Fruit fly (Drosophila melanogaster) whole organism, pupa: ENCODE measurements around the gene CG14439.
A peak's percentile ranks its signal among the peaks of the same experiment; 100 is the strongest.

Source experiments
- CG10348 ChIP-seq: fragments of 200-800 bp; sonication (Bioruptor generic); IDR thresholded peaks from 2 replicates; pipeline ENCODE4 v1.3.6; 2022; ENCODE audit warnings: missing biosample characterization, missing genetic modification characterization
- CG12605 ChIP-seq: fragments of 200-800 bp; sonication (Bioruptor generic); IDR thresholded peaks from 2 replicates; pipeline ENCODE4 v1.3.6; 2022; ENCODE audit warnings: missing biosample characterization, missing genetic modification characterization
- CG13204 ChIP-seq: fragments of 200-800 bp; sonication (Bioruptor generic); optimal IDR thresholded peaks from 2 replicates; lab custom pipeline; 2018; ENCODE audit warnings: missing biosample characterization, mild to moderate bottlenecking, missing genetic modification characterization, moderate library complexity
- CG14655 ChIP-seq: fragments of 200-800 bp; sonication (Bioruptor generic); optimal IDR thresholded peaks from 3 replicates; lab custom pipeline; 2017; ENCODE audit warnings: mild to moderate bottlenecking, missing biosample characterization, missing genetic modification reagents, missing genetic modification characterization
- CG15710 ChIP-seq: fragments of 200-800 bp; sonication (Bioruptor generic); optimal IDR thresholded peaks from 2 replicates; lab custom pipeline; 2018; ENCODE audit warnings: missing biosample characterization, mild to moderate bottlenecking, missing genetic modification characterization, moderate library complexity
- CG17806 ChIP-seq: fragments of 200-800 bp; sonication (Bioruptor generic); optimal IDR thresholded peaks from 2 replicates; lab custom pipeline; 2018; ENCODE audit warnings: missing biosample characterization, mild to moderate bottlenecking, missing genetic modification characterization, moderate library complexity
- CG32121 ChIP-seq: fragments of 200-800 bp; sonication (Bioruptor generic); IDR thresholded peaks from 2 replicates; pipeline ENCODE4 v1.3.6; 2022; ENCODE audit warnings: missing biosample characterization, missing genetic modification characterization
- CG34367 ChIP-seq: fragments of 200-800 bp; sonication (Bioruptor generic); optimal IDR thresholded peaks from 2 replicates; lab custom pipeline; 2018; ENCODE audit warnings: missing biosample characterization, mild to moderate bottlenecking, missing genetic modification characterization
- CG4496 ChIP-seq: fragments of 200-800 bp; sonication (Bioruptor generic); IDR thresholded peaks from 3 replicates; pipeline ENCODE4 v1.3.6; 2022; ENCODE audit warnings: missing biosample characterization, missing genetic modification characterization
- CG8159 ChIP-seq: fragments of 200-800 bp; sonication (Bioruptor generic); optimal IDR thresholded peaks from 3 replicates; lab custom pipeline; 2018; ENCODE audit warnings: missing biosample characterization, mild to moderate bottlenecking, missing genetic modification characterization, moderate library complexity
- CG8301 ChIP-seq: fragments of 200-800 bp; sonication (Bioruptor generic); optimal IDR thresholded peaks from 2 replicates; lab custom pipeline; 2018; ENCODE audit warnings: missing biosample characterization, mild to moderate bottlenecking, missing genetic modification characterization
- CG9948 ChIP-seq: fragments of 200-800 bp; sonication (Bioruptor generic); optimal IDR thresholded peaks from 2 replicates; lab custom pipeline; 2018; ENCODE audit warnings: missing biosample characterization, mild to moderate bottlenecking, missing genetic modification characterization, moderate library complexity
- D1 ChIP-seq: fragments of 200-800 bp; sonication (Bioruptor generic); optimal IDR thresholded peaks from 2 replicates; lab custom pipeline; 2018; ENCODE audit warnings: missing biosample characterization, mild to moderate bottlenecking, missing genetic modification characterization, moderate library complexity
- EcR ChIP-seq: fragments of 200-800 bp; sonication (Bioruptor generic); optimal IDR thresholded peaks from 3 replicates; lab custom pipeline; 2019; ENCODE audit warnings: missing biosample characterization, missing genetic modification characterization, mild to moderate bottlenecking, moderate library complexity, missing genetic modification reagents
- Ets98B ChIP-seq: fragments of 200-800 bp; sonication (Bioruptor generic); IDR thresholded peaks from 2 replicates; pipeline ENCODE4 v1.3.6; 2022; ENCODE audit warnings: missing biosample characterization, missing genetic modification characterization
- Pif1A ChIP-seq: fragments of 200-800 bp; sonication (Bioruptor generic); optimal IDR thresholded peaks from 3 replicates; lab custom pipeline; 2016; ENCODE audit warnings: missing biosample characterization, missing genetic modification characterization
- Pif1B ChIP-seq: fragments of 200-800 bp; sonication (Bioruptor generic); optimal IDR thresholded peaks from 3 replicates; lab custom pipeline; 2016; ENCODE audit warnings: missing biosample characterization, missing genetic modification characterization
- Snoo ChIP-seq: fragments of 200-800 bp; sonication (Bioruptor generic); optimal IDR thresholded peaks from 3 replicates; lab custom pipeline; 2017; ENCODE audit warnings: missing biosample characterization, mild to moderate bottlenecking, missing genetic modification characterization, inconsistent platforms
- fd96Ca ChIP-seq: fragments of 200-800 bp; sonication (Bioruptor generic); IDR thresholded peaks from 3 replicates; pipeline ENCODE4 v1.3.6; 2022; ENCODE audit warnings: missing biosample characterization, missing genetic modification characterization
- gl ChIP-seq: fragments of 200-800 bp; sonication (Bioruptor generic); optimal IDR thresholded peaks from 2 replicates; lab custom pipeline; 2018; ENCODE audit warnings: missing biosample characterization, mild to moderate bottlenecking, missing genetic modification characterization
- rn ChIP-seq: fragments of 200-800 bp; sonication (Bioruptor generic); IDR thresholded peaks from 2 replicates; pipeline ENCODE4 v1.3.6; 2022; ENCODE audit warnings: missing biosample characterization, missing genetic modification characterization

CG14439 gene

dm6 chrX:6793390-6793789 is 46.0 kb downstream of the CG14439 start:
- TF ChIP-seq EcR (GFP tag; lab: Kevin White, UChicago): no peak
- TF ChIP-seq CG17806: peak; percentile 62
- peak; percentile 81 for TF ChIP-seq Pif1B
- TF ChIP-seq CG32121 (GFP tag; lab: Robert Waterston, UW): peak; percentile 94
- peak; percentile 96 for TF ChIP-seq CG4496 (GFP tag; lab: Robert Waterston, UW)
- TF ChIP-seq CG34367: peak; percentile 51
- peak; percentile 84 for TF ChIP-seq CG8301
- peak; percentile 43 for TF ChIP-seq Snoo (tag; lab: Kevin White, UChicago)
- peak; percentile 44 for TF ChIP-seq CG15710 (tag; lab: Kevin White, UChicago)
- TF ChIP-seq Ets98B: peak; percentile 93
- peak; percentile 79 for TF ChIP-seq rn (GFP tag; lab: Robert Waterston, UW)
- no peak for TF ChIP-seq D1 (tag; lab: Kevin White, UChicago)
- TF ChIP-seq fd96Ca (GFP tag; lab: Robert Waterston, UW): peak; percentile 93
- no peak for TF ChIP-seq gl (tag; lab: Kevin White, UChicago)
- TF ChIP-seq CG13204 (GFP tag; lab: Kevin White, UChicago): no peak
- peak; percentile 82 for TF ChIP-seq CG10348 (GFP tag; lab: Robert Waterston, UW)
- peak; percentile 52 for TF ChIP-seq CG8159 (tag; lab: Kevin White, UChicago)
- TF ChIP-seq Pif1A (GFP tag; lab: Kevin White, UChicago): peak; percentile 85
- peak; percentile 55 for TF ChIP-seq CG9948 (tag; lab: Kevin White, UChicago)
- TF ChIP-seq CG12605 (GFP tag; lab: Robert Waterston, UW): peak; percentile 89
- peak; percentile 86 for TF ChIP-seq CG14655

dm6 chrX:6794190-6794589 is 46.8 kb downstream of the CG14439 start:
- TF ChIP-seq CG4496 (GFP tag; lab: Robert Waterston, UW) (peak; percentile 94), CG8159 (tag; lab: Kevin White, UChicago) (peak; percentile 58), CG34367 (peak; percentile 72), Ets98B (peak; percentile 91), D1 (tag; lab: Kevin White, UChicago) (no peak), CG32121 (GFP tag; lab: Robert Waterston, UW) (peak; percentile 86), EcR (GFP tag; lab: Kevin White, UChicago) (no peak), CG13204 (GFP tag; lab: Kevin White, UChicago) (no peak), CG14655 (peak; percentile 70), Pif1A (GFP tag; lab: Kevin White, UChicago) (peak; percentile 70), Snoo (tag; lab: Kevin White, UChicago) (peak; percentile 52), CG9948 (tag; lab: Kevin White, UChicago) (peak; percentile 53), Pif1B (peak; percentile 64), CG17806 (peak; percentile 60), CG12605 (GFP tag; lab: Robert Waterston, UW) (peak; percentile 81), CG10348 (GFP tag; lab: Robert Waterston, UW) (peak; percentile 57), CG8301 (peak; percentile 72), rn (GFP tag; lab: Robert Waterston, UW) (peak; percentile 74), fd96Ca (GFP tag; lab: Robert Waterston, UW) (peak; percentile 87), CG15710 (tag; lab: Kevin White, UChicago) (peak; percentile 58), gl (tag; lab: Kevin White, UChicago) (peak; percentile 34)

dm6 chrX:6794826-6795225 is 47.5 kb downstream of the CG14439 start:
- TF ChIP-seq CG10348 (GFP tag; lab: Robert Waterston, UW) (no peak), CG8159 (tag; lab: Kevin White, UChicago) (no peak), CG9948 (tag; lab: Kevin White, UChicago) (no peak), CG13204 (GFP tag; lab: Kevin White, UChicago) (no peak), Pif1B (no peak), Pif1A (GFP tag; lab: Kevin White, UChicago) (peak; percentile 2), fd96Ca (GFP tag; lab: Robert Waterston, UW) (0 out of 3 replicates have a peak, but pooled peaks have one; percentile 22), Snoo (tag; lab: Kevin White, UChicago) (peak; percentile 9), CG14655 (no peak)

- no peak for TF ChIP-seq rn (GFP tag; lab: Robert Waterston, UW)
- no peak for TF ChIP-seq EcR (GFP tag; lab: Kevin White, UChicago)
- TF ChIP-seq CG13204 (GFP tag; lab: Kevin White, UChicago): no peak
- no peak for TF ChIP-seq CG10348 (GFP tag; lab: Robert Waterston, UW)
- TF ChIP-seq gl (tag; lab: Kevin White, UChicago): no peak
- TF ChIP-seq CG4496 (GFP tag; lab: Robert Waterston, UW): no peak
- TF ChIP-seq CG8159 (tag; lab: Kevin White, UChicago): no peak
- no peak for TF ChIP-seq CG9948 (tag; lab: Kevin White, UChicago)
- no peak for TF ChIP-seq Ets98B
- no peak for TF ChIP-seq CG12605 (GFP tag; lab: Robert Waterston, UW)
- TF ChIP-seq Pif1B: no peak
- TF ChIP-seq D1 (tag; lab: Kevin White, UChicago): no peak
- TF ChIP-seq CG14655: no peak
- no peak for TF ChIP-seq CG17806
- TF ChIP-seq, all 21 proteins: peak for 0
Measured at dm6 chrX:6795987-6796691, 48.8 kb downstream of the CG14439 start.

- TF ChIP-seq D1 (tag; lab: Kevin White, UChicago): no peak
- no peak for TF ChIP-seq rn (GFP tag; lab: Robert Waterston, UW)
- TF ChIP-seq CG15710 (tag; lab: Kevin White, UChicago): no peak
- no peak for TF ChIP-seq CG8301
- TF ChIP-seq Ets98B: no peak
- TF ChIP-seq EcR (GFP tag; lab: Kevin White, UChicago): no peak
- no peak for TF ChIP-seq CG34367
- TF ChIP-seq CG32121 (GFP tag; lab: Robert Waterston, UW): no peak
- no peak for TF ChIP-seq gl (tag; lab: Kevin White, UChicago)
- no peak for TF ChIP-seq fd96Ca (GFP tag; lab: Robert Waterston, UW)
- TF ChIP-seq CG10348 (GFP tag; lab: Robert Waterston, UW): no peak
- no peak for TF ChIP-seq CG13204 (GFP tag; lab: Kevin White, UChicago)
- no peak for TF ChIP-seq CG8159 (tag; lab: Kevin White, UChicago)
- no peak for TF ChIP-seq Snoo (tag; lab: Kevin White, UChicago)
Measured at dm6 chrX:6796972-6797371, 49.6 kb downstream of the CG14439 start.
